Fruit fly (Drosophila melanogaster) whole organism, embryonic: ENCODE measurements around the gene COX7AL2.

Experiments used
- Atf-2 ChIP-seq: fragments of 200-800 bp; sonication (Bioruptor generic); optimal IDR thresholded peaks from 2 replicates; lab custom pipeline; 2016; ENCODE audit warnings: missing biosample characterization, missing genetic modification characterization
- B-H2 ChIP-seq: fragments of 200-800 bp; sonication (Bioruptor generic); optimal IDR thresholded peaks from 2 replicates; lab custom pipeline; 2018; ENCODE audit warnings: missing biosample characterization, mild to moderate bottlenecking, missing genetic modification characterization
- CG10431 ChIP-seq: fragments of 200-800 bp; sonication (Bioruptor generic); optimal IDR thresholded peaks from 3 replicates; lab custom pipeline; 2018; ENCODE audit warnings: missing biosample characterization, mild to moderate bottlenecking, missing genetic modification characterization
- CG11504 ChIP-seq: fragments of 200-800 bp; sonication (Bioruptor generic); optimal IDR thresholded peaks from 3 replicates; lab custom pipeline; 2019; ENCODE audit warnings: missing biosample characterization, mild to moderate bottlenecking, missing genetic modification characterization, moderate library complexity
- CG12299 ChIP-seq: fragments of 200-800 bp; sonication (Bioruptor generic); optimal IDR thresholded peaks from 2 replicates; lab custom pipeline; 2018; ENCODE audit warnings: missing biosample characterization, mild to moderate bottlenecking, missing genetic modification characterization
- CG12391 ChIP-seq: fragments of 200-800 bp; sonication (Bioruptor generic); optimal IDR thresholded peaks from 3 replicates; lab custom pipeline; 2018; ENCODE audit warnings: missing biosample characterization, mild to moderate bottlenecking, missing genetic modification characterization, moderate library complexity
- CG13287 ChIP-seq: fragments of 200-800 bp; sonication (Bioruptor generic); IDR thresholded peaks from 2 replicates; pipeline ENCODE4 v1.3.6; 2022; ENCODE audit warnings: missing biosample characterization, missing genetic modification characterization; ENCODE audit not compliant: partially characterized antibody
- CG15011 ChIP-seq: fragments of 200-800 bp; sonication (Bioruptor generic); optimal IDR thresholded peaks from 3 replicates; lab custom pipeline; 2018; ENCODE audit warnings: missing biosample characterization, mild to moderate bottlenecking, missing genetic modification characterization
- CG16863 ChIP-seq: fragments of 200-800 bp; sonication (Bioruptor generic); optimal IDR thresholded peaks from 3 replicates; lab custom pipeline; 2016; ENCODE audit warnings: missing biosample characterization, missing genetic modification characterization
- CG17802 ChIP-seq: fragments of 200-800 bp; sonication (Bioruptor generic); optimal IDR thresholded peaks from 2 replicates; lab custom pipeline; 2018; ENCODE audit warnings: missing biosample characterization, mild to moderate bottlenecking, missing genetic modification characterization, moderate library complexity
- CG2712 ChIP-seq: fragments of 200-800 bp; optimal IDR thresholded peaks from 3 replicates; lab custom pipeline; 2019; ENCODE audit warnings: missing biosample characterization, mild to moderate bottlenecking, missing genetic modification characterization, moderate library complexity
- CG2889 ChIP-seq: fragments of 200-800 bp; sonication (Bioruptor generic); IDR thresholded peaks from 3 replicates; pipeline ENCODE4 v1.3.6; 2022; ENCODE audit warnings: missing biosample characterization, missing genetic modification characterization
- CG30431 ChIP-seq: fragments of 200-800 bp; sonication (Bioruptor generic); optimal IDR thresholded peaks from 2 replicates; lab custom pipeline; 2017; ENCODE audit warnings: missing biosample characterization, missing genetic modification characterization
- CG3065 ChIP-seq: fragments of 200-800 bp; sonication (Bioruptor generic); optimal IDR thresholded peaks from 2 replicates; lab custom pipeline; 2016; ENCODE audit warnings: missing biosample characterization, missing genetic modification characterization
- CG4404 ChIP-seq: fragments of 200-800 bp; sonication (Bioruptor generic); IDR thresholded peaks from 2 replicates; pipeline ENCODE4 v1.3.6; 2022; ENCODE audit warnings: missing biosample characterization, missing genetic modification characterization
- CG5245 ChIP-seq: fragments of 200-800 bp; sonication (Bioruptor generic); optimal IDR thresholded peaks from 3 replicates; lab custom pipeline; 2016; ENCODE audit warnings: missing biosample characterization, missing genetic modification characterization
- CG6791 ChIP-seq: fragments of 200-800 bp; sonication (Bioruptor generic); IDR thresholded peaks from 3 replicates; pipeline ENCODE4 v1.3.6; 2022; ENCODE audit warnings: missing biosample characterization, missing genetic modification characterization; ENCODE audit not compliant: partially characterized antibody
- CG7786 ChIP-seq: fragments of 200-800 bp; sonication (Bioruptor generic); optimal IDR thresholded peaks from 2 replicates; lab custom pipeline; 2016; ENCODE audit warnings: missing biosample characterization, missing genetic modification characterization
- CG7839 ChIP-seq: fragments of 200-800 bp; sonication (Bioruptor generic); optimal IDR thresholded peaks from 3 replicates; lab custom pipeline; 2018; ENCODE audit warnings: missing biosample characterization, mild to moderate bottlenecking, missing genetic modification characterization, moderate library complexity
- CG8089 ChIP-seq: fragments of 200-800 bp; sonication (Bioruptor generic); optimal IDR thresholded peaks from 3 replicates; lab custom pipeline; 2016; ENCODE audit warnings: missing biosample characterization, missing genetic modification characterization
- CG8281 ChIP-seq: fragments of 200-800 bp; sonication (Bioruptor generic); optimal IDR thresholded peaks from 2 replicates; lab custom pipeline; 2018; ENCODE audit warnings: missing biosample characterization, mild to moderate bottlenecking, missing genetic modification characterization, moderate library complexity
- Camta ChIP-seq: fragments of 200-800 bp; sonication (Bioruptor generic); optimal IDR thresholded peaks from 2 replicates; lab custom pipeline; 2016; ENCODE audit warnings: missing biosample characterization, missing genetic modification characterization
- Dad ChIP-seq: fragments of 200-800 bp; sonication (Bioruptor generic); optimal IDR thresholded peaks from 3 replicates; lab custom pipeline; 2016; ENCODE audit warnings: missing biosample characterization, missing genetic modification characterization
- Dek ChIP-seq: fragments of 200-800 bp; sonication (Bioruptor generic); optimal IDR thresholded peaks from 3 replicates; lab custom pipeline; 2019; ENCODE audit warnings: missing biosample characterization, mild to moderate bottlenecking, missing genetic modification characterization, moderate library complexity
- Drgx ChIP-seq: fragments of 200-800 bp; sonication (Bioruptor generic); IDR thresholded peaks from 2 replicates; pipeline ENCODE4 v1.3.6; 2022; ENCODE audit warnings: missing biosample characterization, missing genetic modification characterization
- Hand ChIP-seq: fragments of 200-800 bp; sonication (Bioruptor generic); optimal IDR thresholded peaks from 2 replicates; lab custom pipeline; 2017; ENCODE audit warnings: mild to moderate bottlenecking, missing biosample characterization, missing genetic modification reagents, missing genetic modification characterization
- NC2β ChIP-seq: fragments of 200-800 bp; sonication (Bioruptor generic); optimal IDR thresholded peaks from 2 replicates; lab custom pipeline; 2016; ENCODE audit warnings: missing biosample characterization, missing genetic modification characterization
- Nf-YC ChIP-seq: fragments of 200-800 bp; optimal IDR thresholded peaks from 3 replicates; lab custom pipeline; 2019; ENCODE audit warnings: missing biosample characterization, mild to moderate bottlenecking, missing genetic modification characterization, moderate library complexity
- NfI ChIP-seq: fragments of 200-800 bp; sonication (Bioruptor generic); optimal IDR thresholded peaks from 3 replicates; lab custom pipeline; 2018; ENCODE audit warnings: missing biosample characterization, mild to moderate bottlenecking, missing genetic modification characterization, moderate library complexity
- Oli ChIP-seq: fragments of 200-800 bp; sonication (Bioruptor generic); optimal IDR thresholded peaks from 2 replicates; lab custom pipeline; 2018; ENCODE audit warnings: missing biosample characterization, mild to moderate bottlenecking, missing genetic modification characterization, moderate library complexity
- Opbp ChIP-seq: fragments of 200-800 bp; sonication (Bioruptor generic); IDR thresholded peaks from 3 replicates; pipeline ENCODE4 v1.3.6; 2022; ENCODE audit warnings: missing biosample characterization, missing genetic modification characterization; ENCODE audit not compliant: partially characterized antibody
- Ptx1 ChIP-seq: fragments of 200-800 bp; sonication (Bioruptor generic); IDR thresholded peaks from 2 replicates; pipeline ENCODE4 v1.3.6; 2022; ENCODE audit warnings: missing biosample characterization, missing genetic modification characterization
- Ravus ChIP-seq: fragments of 200-800 bp; sonication (Bioruptor generic); IDR thresholded peaks from 2 replicates; pipeline ENCODE4 v1.3.6; 2022; ENCODE audit warnings: missing biosample characterization, missing genetic modification characterization
- cad ChIP-seq: fragments of >200 bp; optimal IDR thresholded peaks from 2 replicates; lab custom pipeline; 2017; ENCODE audit warnings: missing biosample characterization, missing genetic modification characterization
- chm ChIP-seq: fragments of 200-800 bp; sonication (Bioruptor generic); IDR thresholded peaks from 2 replicates; pipeline ENCODE4 v1.3.6; 2022; ENCODE audit warnings: missing biosample characterization, missing genetic modification characterization
- dpn ChIP-seq, 2 experiments: fragments of 200-800 bp; sonication (Bioruptor generic); optimal IDR thresholded peaks; 3 replicates each; lab custom pipeline; 2016; ENCODE audit warnings: missing biosample characterization in 2 of 2, missing genetic modification characterization in 2 of 2
- grau ChIP-seq: fragments of 200-800 bp; optimal IDR thresholded peaks from 3 replicates; lab custom pipeline; 2019; ENCODE audit warnings: missing biosample characterization, mild to moderate bottlenecking, missing genetic modification characterization, moderate library complexity
- ind ChIP-seq: fragments of 200-800 bp; sonication (Bioruptor generic); optimal IDR thresholded peaks from 3 replicates; lab custom pipeline; 2016; ENCODE audit warnings: missing biosample characterization, missing genetic modification characterization
- insv ChIP-seq, 2 experiments: fragments of 200-800 bp; sonication (Bioruptor generic); optimal IDR thresholded peaks; 3 replicates each; lab custom pipeline; 2016 to 2018; ENCODE audit warnings: missing biosample characterization in 2 of 2, missing genetic modification characterization in 2 of 2
- jumu ChIP-seq: fragments of 200-800 bp; sonication (Bioruptor generic); optimal IDR thresholded peaks from 3 replicates; lab custom pipeline; 2016; ENCODE audit warnings: missing biosample characterization, missing genetic modification characterization
- lab ChIP-seq: fragments of 200-800 bp; sonication (Bioruptor generic); optimal IDR thresholded peaks from 3 replicates; lab custom pipeline; 2017; ENCODE audit warnings: missing biosample characterization, missing genetic modification characterization, mild to moderate bottlenecking, moderate library complexity, missing genetic modification reagents
- nau ChIP-seq: fragments of 200-800 bp; sonication (Bioruptor generic); optimal IDR thresholded peaks from 3 replicates; lab custom pipeline; 2017; ENCODE audit warnings: missing biosample characterization, mild to moderate bottlenecking, missing genetic modification characterization, missing genetic modification reagents
- pho ChIP-seq: fragments of 200-800 bp; sonication (Bioruptor generic); optimal IDR thresholded peaks from 2 replicates; lab custom pipeline; 2016; ENCODE audit warnings: missing biosample characterization, missing genetic modification characterization
- pros ChIP-seq: fragments of 200-800 bp; sonication (Bioruptor generic); optimal IDR thresholded peaks from 3 replicates; lab custom pipeline; 2019; ENCODE audit warnings: missing biosample characterization, mild to moderate bottlenecking, missing genetic modification characterization, moderate library complexity
- pzg ChIP-seq: fragments of 200-800 bp; sonication (Bioruptor generic); optimal IDR thresholded peaks from 3 replicates; lab custom pipeline; 2018; ENCODE audit warnings: missing biosample characterization, mild to moderate bottlenecking, missing genetic modification characterization, moderate library complexity
- seq ChIP-seq: fragments of 200-800 bp; sonication (Bioruptor generic); IDR thresholded peaks from 2 replicates; pipeline ENCODE4 v1.3.6; 2022; ENCODE audit warnings: missing biosample characterization, missing genetic modification characterization
- slbo ChIP-seq: fragments of 200-800 bp; sonication (Bioruptor generic); IDR thresholded peaks from 2 replicates; pipeline ENCODE4 v1.3.6; 2022; ENCODE audit warnings: missing biosample characterization, missing genetic modification characterization
- sqz ChIP-seq: fragments of 200-800 bp; sonication (Bioruptor generic); optimal IDR thresholded peaks from 3 replicates; lab custom pipeline; 2018; ENCODE audit warnings: missing biosample characterization, mild to moderate bottlenecking, missing genetic modification characterization
- trem ChIP-seq: fragments of 200-800 bp; optimal IDR thresholded peaks from 3 replicates; lab custom pipeline; 2019; ENCODE audit warnings: missing biosample characterization, mild to moderate bottlenecking, missing genetic modification characterization, moderate library complexity
- vfl ChIP-seq: fragments of 200-800 bp; sonication (Bioruptor generic); optimal IDR thresholded peaks from 2 replicates; lab custom pipeline; 2016; ENCODE audit warnings: missing biosample characterization, missing genetic modification characterization
- wek ChIP-seq: fragments of 200-800 bp; sonication (Bioruptor generic); optimal IDR thresholded peaks from 3 replicates; lab custom pipeline; 2018; ENCODE audit warnings: missing biosample characterization, mild to moderate bottlenecking, missing genetic modification characterization, moderate library complexity

COX7AL2 gene

DNA sequence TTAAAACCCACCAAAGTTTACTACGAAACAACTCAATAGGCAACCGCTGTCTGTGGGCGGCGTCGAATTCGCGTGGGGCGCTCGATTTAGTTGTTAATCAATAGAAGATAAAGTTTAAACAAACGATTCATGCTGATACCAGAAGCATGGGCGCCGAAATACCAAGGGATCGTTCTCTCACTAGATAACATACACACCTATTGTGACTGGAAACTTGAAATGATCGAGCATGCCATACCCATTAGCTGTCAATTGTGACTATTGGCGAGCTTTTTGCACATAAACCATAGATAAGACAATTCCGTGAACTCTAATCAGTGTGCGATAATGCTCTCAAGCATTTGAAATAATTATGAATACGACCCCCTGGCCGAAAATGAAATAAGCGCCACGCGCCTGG is 18.3 kb downstream of the COX7AL2 start (continued):
- TF ChIP-seq jumu, result peak; percentile 54
- peak; percentile 29 for TF ChIP-seq CG15011 (GFP tag; lab: Kevin White, UChicago)
- peak; percentile 71 for TF ChIP-seq pho (GFP tag; lab: Kevin White, UChicago)
- TF ChIP-seq CG16863 (GFP tag; lab: Kevin White, UChicago), result peak; percentile 60
- peak; percentile 74 for TF ChIP-seq NfI (GFP tag; lab: Kevin White, UChicago)
- TF ChIP-seq seq (GFP tag; lab: Robert Waterston, UW), result peak; percentile 50; the same call in 1 of the 2 replicates
- TF ChIP-seq CG8089 (GFP tag; lab: Kevin White, UChicago), result peak; percentile 26
- TF ChIP-seq Dad, result peak; percentile 35
- peak; percentile 60 for TF ChIP-seq nau (GFP tag; lab: Kevin White, UChicago)
- peak; percentile 55 for TF ChIP-seq CG5245 (GFP tag; lab: Kevin White, UChicago)
- peak; percentile 29 for TF ChIP-seq CG3065 (GFP tag; lab: Kevin White, UChicago)
- peak; percentile 78 for TF ChIP-seq CG7786 (GFP tag; lab: Kevin White, UChicago)
- peak; percentile 59 for TF ChIP-seq CG12391 (tag; lab: Kevin White, UChicago)
- peak; percentile 40 for TF ChIP-seq CG12299 (tag; lab: Kevin White, UChicago)
- TF ChIP-seq CG30431 (GFP tag; lab: Kevin White, UChicago), result peak; percentile 44
- TF ChIP-seq slbo (GFP tag; lab: Robert Waterston, UW), result peak; percentile 89
- no peak for TF ChIP-seq cad (GFP tag; lab: Kevin White, UChicago)
- TF ChIP-seq CG4404 (GFP tag; lab: Robert Waterston, UW), result peak; percentile 65
- TF ChIP-seq CG13287, result no peak; the same call in 1 of the 2 replicates
- TF ChIP-seq wek (GFP tag; lab: Kevin White, UChicago), result peak; percentile 32
- no peak for TF ChIP-seq trem (tag; lab: Kevin White, UChicago)
- peak; percentile 89 for TF ChIP-seq lab (GFP tag; lab: Kevin White, UChicago)
- peak; percentile 84 for TF ChIP-seq Oli (tag; lab: Kevin White, UChicago)
- no peak for TF ChIP-seq Opbp (GFP tag; lab: Robert Waterston, UW)
- TF ChIP-seq CG2712 (tag; lab: Kevin White, UChicago), result peak; percentile 81
- no peak for TF ChIP-seq B-H2
- no peak for TF ChIP-seq pzg (GFP tag; lab: Kevin White, UChicago)
- TF ChIP-seq ind (GFP tag; lab: Kevin White, UChicago), result peak; percentile 87
- TF ChIP-seq Ptx1, result peak; percentile 83
- no peak for TF ChIP-seq CG10431
- TF ChIP-seq pros (GFP tag; lab: Kevin White, UChicago), result no peak
- TF ChIP-seq Hand, result peak; percentile 60
- TF ChIP-seq dpn (GFP tag; optimal IDR thresholded peaks at IDR 0.05; lab: Kevin White, UChicago), result peak; percentile 78 to 85
- no peak for TF ChIP-seq sqz (GFP tag; lab: Kevin White, UChicago)
- TF ChIP-seq CG7839 (tag; lab: Kevin White, UChicago), result peak; percentile 78
- TF ChIP-seq CG2889 (GFP tag; lab: Robert Waterston, UW), result no peak
- TF ChIP-seq CG8281 (tag; lab: Kevin White, UChicago), result peak; percentile 45
- TF ChIP-seq CG17802 (tag; lab: Kevin White, UChicago), result no peak
- no peak for TF ChIP-seq CG6791
- TF ChIP-seq vfl, result peak; percentile 42
- no peak for TF ChIP-seq insv (GFP tag; optimal IDR thresholded peaks at IDR 0.05; lab: Kevin White, UChicago)
- TF ChIP-seq CG11504 (tag; lab: Kevin White, UChicago), result peak; percentile 84
- TF ChIP-seq chm, result peak; percentile 64
- no peak for TF ChIP-seq Drgx (GFP tag; lab: Robert Waterston, UW)
- TF ChIP-seq Dek (tag; lab: Kevin White, UChicago), result peak; percentile 63
- TF ChIP-seq Atf-2 (GFP tag; lab: Kevin White, UChicago), result peak; percentile 71
- TF ChIP-seq Nf-YC (tag; lab: Kevin White, UChicago), result peak; percentile 2
- TF ChIP-seq Camta (GFP tag; lab: Kevin White, UChicago), result peak; percentile 45
- no peak for TF ChIP-seq NC2β
- TF ChIP-seq Ravus (GFP tag; lab: Robert Waterston, UW), result peak; percentile 34; the same call in 1 of the 2 replicates
- TF ChIP-seq grau, result peak; percentile 81
